Worm (Caenorhabditis elegans): ENCODE data around the gene acbp-3.

DNA sequence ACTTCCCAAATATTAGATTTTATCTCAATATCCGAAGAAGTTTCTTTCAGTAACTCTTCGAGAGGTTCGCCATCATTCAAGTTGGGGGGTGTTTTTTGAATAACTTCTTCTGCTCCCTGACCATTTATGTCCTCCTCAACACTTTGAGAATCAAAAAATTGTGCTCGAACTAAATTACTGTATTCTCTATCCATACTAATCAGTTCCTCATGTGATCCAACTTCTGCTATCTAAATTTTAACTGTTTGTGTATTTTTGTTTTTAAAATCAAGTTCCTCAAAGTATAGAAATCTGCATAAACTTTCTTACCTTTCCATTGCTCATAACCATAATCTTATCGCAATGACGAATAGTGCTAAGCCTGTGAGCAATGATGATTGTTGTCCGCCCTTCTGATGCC lies 41.4 kb upstream of the acbp-3 start:
- TF ChIP-seq W03F9.2 (tag; optimal IDR thresholded peaks at IDR 0.05) (no peak), dao-5 (tag; optimal IDR thresholded peaks at IDR 0.05) (no peak)

Measured in whole organism, L4/young adult.